Fruit fly (Drosophila melanogaster) whole organism, embryonic: ENCODE data around the gene Sfp23F.
"Not testable (repeated sequence)": the region's sequence is repeated elsewhere in the genome, so short reads cannot be mapped to it uniquely, and the experiment has no call there.

Experiments
- Asciz ChIP-seq: fragments of 200-800 bp; sonication (Bioruptor generic); optimal IDR thresholded peaks from 2 replicates; lab custom pipeline; 2017; ENCODE audit warnings: missing biosample characterization, mild to moderate bottlenecking, missing genetic modification characterization, missing genetic modification reagents
- Awh ChIP-seq: fragments of 200-800 bp; sonication (Bioruptor generic); IDR thresholded peaks from 2 replicates; pipeline ENCODE4, ENCODE4 v1.3.6; 2022; ENCODE audit warnings: missing biosample characterization, missing genetic modification characterization
- Blimp-1 ChIP-seq: fragments of 200-800 bp; sonication (Bioruptor generic); optimal IDR thresholded peaks from 3 replicates; lab custom pipeline; 2018; ENCODE audit warnings: missing biosample characterization, missing genetic modification characterization, mild to moderate bottlenecking, moderate library complexity, missing genetic modification reagents
- CG14710 ChIP-seq: fragments of 200-800 bp; sonication (Bioruptor generic); optimal IDR thresholded peaks from 3 replicates; lab custom pipeline; 2019; ENCODE audit warnings: missing biosample characterization, mild to moderate bottlenecking, missing genetic modification characterization, moderate library complexity
- CG18262 ChIP-seq: fragments of 200-800 bp; optimal IDR thresholded peaks from 3 replicates; lab custom pipeline; 2019; ENCODE audit warnings: missing biosample characterization, mild to moderate bottlenecking, missing genetic modification characterization, moderate library complexity
- CG1832 ChIP-seq: fragments of 200-800 bp; sonication (Bioruptor generic); optimal IDR thresholded peaks from 2 replicates; lab custom pipeline; 2017; ENCODE audit warnings: missing biosample characterization, mild to moderate bottlenecking, missing genetic modification characterization, inconsistent platforms
- CG18599 ChIP-seq: fragments of 200-800 bp; sonication (Bioruptor generic); optimal IDR thresholded peaks from 3 replicates; lab custom pipeline; 2017; ENCODE audit warnings: missing biosample characterization, missing genetic modification characterization, mild to moderate bottlenecking, moderate library complexity, missing genetic modification reagents
- CG2678 ChIP-seq: fragments of 200-800 bp; sonication (Bioruptor generic); optimal IDR thresholded peaks from 3 replicates; lab custom pipeline; 2019; ENCODE audit warnings: missing biosample characterization, mild to moderate bottlenecking, missing genetic modification characterization, moderate library complexity
- CG3407 ChIP-seq: fragments of 200-800 bp; sonication (Bioruptor generic); optimal IDR thresholded peaks from 2 replicates; lab custom pipeline; 2018; ENCODE audit warnings: missing biosample characterization, mild to moderate bottlenecking, missing genetic modification characterization
- CG34422 ChIP-seq: fragments of 200-800 bp; sonication (Bioruptor generic); IDR thresholded peaks from 3 replicates; pipeline ENCODE4 v1.3.6; 2022; ENCODE audit warnings: missing biosample characterization, missing genetic modification characterization
- CG5245 ChIP-seq: fragments of 200-800 bp; sonication (Bioruptor generic); optimal IDR thresholded peaks from 3 replicates; lab custom pipeline; 2016; ENCODE audit warnings: missing biosample characterization, missing genetic modification characterization
- CG6254 ChIP-seq: fragments of 200-800 bp; sonication (Bioruptor generic); optimal IDR thresholded peaks from 3 replicates; lab custom pipeline; 2017; ENCODE audit warnings: mild to moderate bottlenecking, missing biosample characterization, missing genetic modification reagents, missing genetic modification characterization
- CG6813 ChIP-seq: fragments of 200-800 bp; sonication (Bioruptor generic); optimal IDR thresholded peaks from 2 replicates; lab custom pipeline; 2017; ENCODE audit warnings: missing biosample characterization, missing genetic modification characterization, mild to moderate bottlenecking, moderate library complexity, missing genetic modification reagents
- CG7839 ChIP-seq: fragments of 200-800 bp; sonication (Bioruptor generic); optimal IDR thresholded peaks from 3 replicates; lab custom pipeline; 2018; ENCODE audit warnings: missing biosample characterization, mild to moderate bottlenecking, missing genetic modification characterization, moderate library complexity
- CG8388 ChIP-seq: fragments of 200-800 bp; sonication (Bioruptor generic); optimal IDR thresholded peaks from 2 replicates; lab custom pipeline; 2019; ENCODE audit warnings: missing biosample characterization, mild to moderate bottlenecking, missing genetic modification characterization, moderate library complexity
- CG9817 ChIP-seq: fragments of 200-800 bp; sonication (Bioruptor generic); optimal IDR thresholded peaks from 2 replicates; lab custom pipeline; 2018; ENCODE audit warnings: missing biosample characterization, mild to moderate bottlenecking, missing genetic modification characterization, moderate library complexity
- CG9932 ChIP-seq: fragments of 200-800 bp; sonication (Bioruptor generic); IDR thresholded peaks from 2 replicates; pipeline ENCODE4 v1.3.6; 2022; ENCODE audit warnings: missing biosample characterization, missing genetic modification characterization
- Dip2 ChIP-seq: fragments of 200-800 bp; sonication (Bioruptor generic); IDR thresholded peaks from 2 replicates; pipeline ENCODE4 v1.3.6; 2022; ENCODE audit warnings: missing biosample characterization, missing genetic modification characterization
- Doc2 ChIP-seq: fragments of 200-800 bp; sonication (Bioruptor generic); IDR thresholded peaks from 2 replicates; pipeline ENCODE4 v1.3.6; 2022; ENCODE audit warnings: missing biosample characterization, missing genetic modification characterization
- Ets65A ChIP-seq: fragments of 200-800 bp; sonication (Bioruptor generic); peaks from one replicate; lab custom pipeline; 2016; ENCODE audit warnings: missing biosample characterization, missing genetic modification characterization
- Gsc ChIP-seq: fragments of 200-800 bp; sonication (Bioruptor generic); IDR thresholded peaks from 2 replicates; pipeline ENCODE4 v1.3.6; 2022; ENCODE audit warnings: missing biosample characterization, missing genetic modification characterization
- HHEX ChIP-seq: fragments of 200-800 bp; sonication (Bioruptor generic); optimal IDR thresholded peaks from 3 replicates; lab custom pipeline; 2017; ENCODE audit warnings: missing biosample characterization, mild to moderate bottlenecking, missing genetic modification characterization, missing genetic modification reagents
- Hey ChIP-seq: fragments of 200-800 bp; sonication (Bioruptor generic); optimal IDR thresholded peaks from 3 replicates; lab custom pipeline; 2018; ENCODE audit warnings: missing biosample characterization, mild to moderate bottlenecking, missing genetic modification characterization
- Hmr ChIP-seq: fragments of 200-800 bp; sonication (Bioruptor generic); optimal IDR thresholded peaks from 3 replicates; lab custom pipeline; 2017; ENCODE audit warnings: mild to moderate bottlenecking, missing biosample characterization, missing genetic modification reagents, missing genetic modification characterization
- Hr39 ChIP-seq: fragments of >200 bp; optimal IDR thresholded peaks from 2 replicates; lab custom pipeline; 2017
- Meics ChIP-seq: fragments of 200-800 bp; sonication (Bioruptor generic); optimal IDR thresholded peaks from 2 replicates; lab custom pipeline; 2017; ENCODE audit warnings: missing biosample characterization, mild to moderate bottlenecking, missing genetic modification characterization
- NC2β ChIP-seq: fragments of 200-800 bp; sonication (Bioruptor generic); optimal IDR thresholded peaks from 2 replicates; lab custom pipeline; 2016; ENCODE audit warnings: missing biosample characterization, missing genetic modification characterization
- PHDP ChIP-seq: fragments of 200-800 bp; sonication (Bioruptor generic); optimal IDR thresholded peaks from 3 replicates; lab custom pipeline; 2018; ENCODE audit warnings: missing biosample characterization, mild to moderate bottlenecking, missing genetic modification characterization, moderate library complexity
- Rx ChIP-seq: fragments of 200-800 bp; sonication (Bioruptor generic); IDR thresholded peaks from 2 replicates; pipeline ENCODE4 v1.3.6; 2022; ENCODE audit warnings: missing biosample characterization, missing genetic modification characterization
- Trl ChIP-seq, 3 experiments: fragments of >200 bp in 2 of 3; fragments of 200-800 bp in 1 of 3; sonication (Bioruptor generic) in 1 of 3; optimal IDR thresholded peaks; 2 replicates in 1 of 3; 3 replicates in 2 of 3; lab custom pipeline; 2016 to 2017; ENCODE audit warnings: missing biosample characterization in 1 of 3, missing genetic modification characterization in 1 of 3
- YL-1 ChIP-seq: fragments of 200-800 bp; sonication (Bioruptor generic); optimal IDR thresholded peaks from 3 replicates; lab custom pipeline; 2017; ENCODE audit warnings: missing biosample characterization, mild to moderate bottlenecking, missing genetic modification characterization
- btn ChIP-seq: fragments of 200-800 bp; sonication (Bioruptor generic); optimal IDR thresholded peaks from 2 replicates; lab custom pipeline; 2016; ENCODE audit warnings: missing biosample characterization, missing genetic modification characterization
- cg ChIP-seq: fragments of 200-800 bp; sonication (Bioruptor generic); optimal IDR thresholded peaks from 3 replicates; lab custom pipeline; 2019; ENCODE audit warnings: missing biosample characterization, mild to moderate bottlenecking, missing genetic modification characterization, moderate library complexity
- corto ChIP-seq: fragments of 200-800 bp; sonication (Bioruptor generic); optimal IDR thresholded peaks from 2 replicates; lab custom pipeline; 2016; ENCODE audit warnings: missing biosample characterization, mild to moderate bottlenecking, missing genetic modification characterization, moderate library complexity
- dmrt99B ChIP-seq: fragments of 200-800 bp; sonication (Bioruptor generic); optimal IDR thresholded peaks from 2 replicates; lab custom pipeline; 2018; ENCODE audit warnings: missing biosample characterization, mild to moderate bottlenecking, missing genetic modification characterization, moderate library complexity
- eyg ChIP-seq: fragments of 200-800 bp; sonication (Bioruptor generic); optimal IDR thresholded peaks from 3 replicates; lab custom pipeline; 2016; ENCODE audit warnings: missing biosample characterization, missing genetic modification characterization
- inv ChIP-seq: fragments of 200-800 bp; sonication (Bioruptor generic); IDR thresholded peaks from 2 replicates; pipeline ENCODE4 v1.3.6; 2022; ENCODE audit warnings: missing biosample characterization, missing genetic modification characterization; ENCODE audit not compliant: partially characterized antibody
- ken ChIP-seq: fragments of 200-800 bp; sonication (Bioruptor generic); IDR thresholded peaks from 3 replicates; pipeline ENCODE4 v1.3.6; 2022; ENCODE audit warnings: missing biosample characterization, missing genetic modification characterization
- lab ChIP-seq: fragments of 200-800 bp; sonication (Bioruptor generic); optimal IDR thresholded peaks from 3 replicates; lab custom pipeline; 2017; ENCODE audit warnings: missing biosample characterization, missing genetic modification characterization, mild to moderate bottlenecking, moderate library complexity, missing genetic modification reagents
- maf-S ChIP-seq: fragments of 200-800 bp; sonication (Bioruptor generic); optimal IDR thresholded peaks from 2 replicates; lab custom pipeline; 2016; ENCODE audit warnings: missing biosample characterization, missing genetic modification characterization
- onecut ChIP-seq: fragments of 200-800 bp; sonication (Bioruptor generic); IDR thresholded peaks from 2 replicates; pipeline ENCODE4 v1.3.6; 2022; ENCODE audit warnings: missing biosample characterization, missing genetic modification characterization
- row ChIP-seq: fragments of 200-800 bp; sonication (Bioruptor generic); IDR thresholded peaks from 3 replicates; pipeline ENCODE4 v1.3.6; 2022; ENCODE audit warnings: missing biosample characterization, missing genetic modification characterization
- sc ChIP-seq, 3 experiments: fragments of >200 bp in 2 of 3; fragments of 200-800 bp in 1 of 3; sonication (Bioruptor generic) in 1 of 3; optimal IDR thresholded peaks; 2 replicates in 2 of 3; 3 replicates in 1 of 3; lab custom pipeline; 2017; ENCODE audit warnings: mild to moderate bottlenecking in 1 of 3, missing biosample characterization in 1 of 3, missing genetic modification characterization in 1 of 3, missing genetic modification reagents in 1 of 3
- scrt ChIP-seq: fragments of 200-800 bp; sonication (Bioruptor generic); optimal IDR thresholded peaks from 2 replicates; lab custom pipeline; 2018; ENCODE audit warnings: missing biosample characterization, mild to moderate bottlenecking, missing genetic modification characterization, moderate library complexity
- sens ChIP-seq: fragments of 200-800 bp; sonication (Bioruptor generic); peaks from one replicate; lab custom pipeline; 2016; ENCODE audit warnings: missing biosample characterization, missing genetic modification characterization
- tio ChIP-seq: fragments of 200-800 bp; sonication (Bioruptor generic); optimal IDR thresholded peaks from 2 replicates; lab custom pipeline; 2017; ENCODE audit warnings: missing biosample characterization, missing genetic modification characterization, inconsistent platforms
- unc-4 ChIP-seq: fragments of 200-800 bp; sonication (Bioruptor generic); IDR thresholded peaks from 2 replicates; pipeline ENCODE4 v1.3.6; 2022; ENCODE audit warnings: missing biosample characterization, missing genetic modification characterization; ENCODE audit not compliant: partially characterized antibody

Sfp23F gene

dm6 chr2L:3397594-3398073 is 10.1 kb upstream of the Sfp23F start, which contains the start of gene CG34175 (continued):
- TF ChIP-seq inv (GFP tag; lab: Robert Waterston, UW): no peak
- TF ChIP-seq CG2678: peak; percentile 50
- peak; percentile 16 for TF ChIP-seq Hmr (GFP tag; lab: Kevin White, UChicago)
- TF ChIP-seq tio (GFP tag; lab: Kevin White, UChicago): no peak
- TF ChIP-seq maf-S: no peak
- TF ChIP-seq CG18599 (GFP tag; lab: Kevin White, UChicago): peak; percentile 27
- TF ChIP-seq Awh (GFP tag; lab: Robert Waterston, UW): no peak
- TF ChIP-seq CG7839 (tag; lab: Kevin White, UChicago): peak; percentile 31
- peak; percentile 78 for TF ChIP-seq sens (GFP tag; lab: Kevin White, UChicago)
- TF ChIP-seq unc-4: no peak
- TF ChIP-seq HHEX (GFP tag; lab: Kevin White, UChicago): peak; percentile 4
- TF ChIP-seq CG3407 (GFP tag; lab: Kevin White, UChicago): peak; percentile 41
- TF ChIP-seq cg (GFP tag; lab: Kevin White, UChicago): no peak
- TF ChIP-seq Asciz (GFP tag; lab: Kevin White, UChicago): peak; percentile 45
- TF ChIP-seq Meics (GFP tag; lab: Kevin White, UChicago): peak; percentile 12
- TF ChIP-seq sc (optimal IDR thresholded peaks at IDR 0.05; lab: Kevin White, UChicago): no peak
- peak; percentile 22 for TF ChIP-seq sc (GFP tag; optimal IDR thresholded peaks at IDR 0.05; lab: Kevin White, UChicago)
- TF ChIP-seq CG6813 (GFP tag; lab: Kevin White, UChicago): peak; percentile 22
- TF ChIP-seq row (GFP tag; lab: Robert Waterston, UW): no peak
- TF ChIP-seq PHDP: peak; percentile 62
- TF ChIP-seq Blimp-1: peak; percentile 51

DNA sequence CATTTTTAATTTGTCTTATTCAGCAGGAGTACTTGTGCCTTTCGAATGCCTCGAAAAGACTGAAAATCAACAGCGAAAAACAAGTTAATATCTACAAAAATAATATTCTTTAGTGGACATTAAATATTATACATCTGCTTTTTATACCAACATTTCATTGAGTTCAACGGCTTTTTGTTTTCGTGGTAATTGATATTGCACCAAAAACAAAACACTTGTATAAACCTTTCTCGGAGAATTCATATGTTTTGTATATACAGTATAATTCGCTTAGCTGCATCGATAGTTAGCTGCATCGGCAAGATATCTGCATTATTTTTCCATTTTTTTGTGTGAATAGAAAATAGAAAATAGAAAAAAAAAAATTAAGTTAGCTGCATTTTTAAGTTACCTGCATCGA is 853 bp upstream of the Sfp23F start, which contains the start of gene CG42460:
Gene CG42460, minus strand, starts transcription at position 101 of the 400 bp plus-strand sequence.
- TF ChIP-seq Doc2; CG9932 (GFP tag; lab: Robert Waterston, UW); YL-1 (GFP tag; lab: Kevin White, UChicago): not testable (repeated sequence)

DNA sequence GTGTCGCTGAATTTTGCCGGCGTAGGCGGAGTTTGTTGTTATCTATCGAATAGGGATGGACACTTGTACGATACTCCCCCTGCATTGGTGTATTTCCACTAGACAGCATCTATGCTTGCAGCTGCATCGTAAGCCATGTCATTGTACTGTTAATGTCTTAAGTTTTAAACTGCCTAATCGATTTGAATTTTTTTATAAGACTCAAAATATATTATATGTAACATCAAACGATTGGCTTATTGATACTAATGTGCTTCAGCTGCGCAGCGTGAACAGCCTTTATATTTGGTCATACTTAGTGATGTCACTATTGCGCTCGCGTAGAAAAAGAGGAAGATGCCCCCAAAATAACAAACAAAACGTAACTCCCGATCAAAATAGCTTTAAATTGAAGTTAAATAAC is 10.9 kb downstream of the Sfp23F start, which contains the start of the genes CG9662 and Ptpa:
Gene CG9662, minus strand, starts transcription at position 54 of the 403 bp plus-strand sequence.
Gene Ptpa, plus strand, starts transcription at position 319 of the 403 bp plus-strand sequence.
- TF ChIP-seq Hr39 (lab: Kevin White, UChicago) (no peak), eyg (GFP tag; lab: Kevin White, UChicago) (peak; percentile 75), scrt (peak; percentile 39), Trl (optimal IDR thresholded peaks at IDR 0.05; lab: Kevin White, UChicago) (no peak), Trl (GFP tag; optimal IDR thresholded peaks at IDR 0.05; lab: Kevin White, UChicago) (peak; percentile 87), Rx (GFP tag; lab: Robert Waterston, UW) (peak; percentile 72), Hey (peak; percentile 10), lab (peak; percentile 69), Dip2 (GFP tag; lab: Robert Waterston, UW) (no peak), inv (GFP tag; lab: Robert Waterston, UW) (peak; percentile 93), Gsc (GFP tag; lab: Robert Waterston, UW) (peak; percentile 60), corto (GFP tag; lab: Kevin White, UChicago) (no peak), dmrt99B (tag; lab: Kevin White, UChicago) (peak; percentile 71), CG34422 (GFP tag; lab: Robert Waterston, UW) (peak; percentile 90), CG1832 (GFP tag; lab: Kevin White, UChicago) (no peak), CG14710 (peak; percentile 90), CG6254 (no peak), CG5245 (peak; percentile 66), Ets65A (GFP tag; lab: Kevin White, UChicago) (peak; percentile 99), NC2β (GFP tag; lab: Kevin White, UChicago) (peak; percentile 78), onecut (GFP tag; lab: Robert Waterston, UW) (no peak; the same call in 1 of the 2 replicates), CG9817 (tag; lab: Kevin White, UChicago) (peak; percentile 87), btn (peak; percentile 41), CG18262 (tag; lab: Kevin White, UChicago) (peak; percentile 67), CG8388 (peak; percentile 48), ken (GFP tag; lab: Robert Waterston, UW) (peak; percentile 88)
